Worm (Caenorhabditis elegans) whole organism, L4/young adult: ENCODE results near the gene R11E3.1.

Source experiments
- dao-5 ChIP-seq: sonication (generic microtip); optimal IDR thresholded peaks from 2 replicates; lab custom pipeline; 2016; ENCODE audit warnings: missing genotype, missing genetic modification characterization, moderate library complexity, missing compliant biosample characterization
- him-1 ChIP-seq: sonication (generic microtip); optimal IDR thresholded peaks from 2 replicates; lab custom pipeline; 2016; ENCODE audit warnings: missing genotype, missing genetic modification reagents, missing genetic modification characterization, missing compliant biosample characterization

DNA sequence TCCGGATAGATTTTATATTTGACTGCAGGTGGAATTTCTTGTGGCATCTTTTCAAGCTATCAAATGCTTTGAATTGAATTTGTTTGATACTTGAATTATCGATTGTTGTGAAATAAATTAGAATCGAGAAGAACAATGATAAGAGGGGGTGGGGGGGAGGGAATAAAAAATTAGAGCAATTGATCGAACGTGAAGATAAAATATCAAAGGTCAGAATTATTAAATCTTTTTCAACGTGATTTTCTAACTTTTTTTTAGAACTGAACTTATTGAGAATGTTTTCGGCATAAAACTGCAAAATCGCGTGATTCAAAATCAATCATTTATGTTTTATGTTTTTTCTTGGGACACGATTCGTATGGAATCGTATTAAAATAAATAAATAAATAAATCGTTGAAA is 37.7 kb downstream of the R11E3.1 start, which contains the start of gene mpz-4:
- no peak for TF ChIP-seq him-1
- TF ChIP-seq dao-5 (tag; lab: Kevin White, UChicago), result no peak
